Worm (Caenorhabditis elegans) whole organism, L4 larva: ENCODE results near the gene F58A4.1.

ENCODE experiments used
- aly-2 ChIP-seq: sonication (generic microtip); optimal IDR thresholded peaks from 2 replicates; lab custom pipeline; 2018; ENCODE audit warnings: missing biosample characterization, missing genetic modification characterization
- ceh-28 ChIP-seq: fragments of 150-350 bp; optimal IDR thresholded peaks from 2 replicates; lab custom pipeline; 2014; ENCODE audit warnings: missing biosample characterization, missing genetic modification reagents, missing genetic modification characterization
- duxl-1 ChIP-seq: sonication (generic microtip); optimal IDR thresholded peaks from 2 replicates; lab custom pipeline; 2016; ENCODE audit warnings: mild to moderate bottlenecking, missing genetic modification characterization, moderate library complexity, missing compliant biosample characterization; ENCODE audit not compliant: poor library complexity
- fkh-10 ChIP-seq: fragments of 150-350 bp; optimal IDR thresholded peaks from 2 replicates; lab custom pipeline; 2014; ENCODE audit warnings: missing biosample characterization, missing genetic modification reagents, missing genetic modification characterization
- jun-1 ChIP-seq: fragments of 150-350 bp; optimal IDR thresholded peaks from 2 replicates; lab custom pipeline; 2014; ENCODE audit warnings: missing biosample characterization, missing genetic modification reagents, missing genetic modification characterization
- lim-7 ChIP-seq: fragments of 200-800 bp; sonication (Bioruptor generic); IDR thresholded peaks from 2 replicates; pipeline ENCODE4 v1.3.6; 2022; ENCODE audit warnings: missing genetic modification characterization, missing compliant biosample characterization
- nhr-102 ChIP-seq: sonication (generic microtip); optimal IDR thresholded peaks from 2 replicates; lab custom pipeline; 2016; ENCODE audit warnings: mild to moderate bottlenecking, missing genetic modification characterization, moderate library complexity, missing compliant biosample characterization
- nhr-76 ChIP-seq: fragments of 150-350 bp; optimal IDR thresholded peaks from 2 replicates; lab custom pipeline; 2014; ENCODE audit warnings: missing biosample characterization, missing genetic modification characterization
- pha-4 ChIP-seq, 2 experiments: fragments of 150-350 bp in 1 of 2; fragments of 200-800 bp in 1 of 2; sonication (Bioruptor generic) in 1 of 2; IDR thresholded peaks in 1 of 2; optimal IDR thresholded peaks in 1 of 2; 2 replicates each; pipeline versions ENCODE4 v1.3.6 to Lab custom; 2014 to 2022; ENCODE audit warnings: missing genetic modification characterization in 2 of 2, missing genetic modification reagents in 2 of 2, missing biosample characterization in 1 of 2, missing compliant biosample characterization in 1 of 2
- php-3 ChIP-seq: fragments of 200-800 bp; sonication (Bioruptor generic); IDR thresholded peaks from 2 replicates; pipeline ENCODE4 v1.3.6; 2022; ENCODE audit warnings: missing genetic modification reagents, missing genetic modification characterization, missing compliant biosample characterization

ce11 chrIII:9590212-9590611 lies 8.1 kb upstream of the F58A4.1 start:
- TF ChIP-seq jun-1 (tag; lab: Kevin White, UChicago), result no peak
- no peak for TF ChIP-seq lim-7
- no peak for TF ChIP-seq aly-2 (tag; lab: Kevin White, UChicago)
- TF ChIP-seq pha-4 (GFP tag; IDR thresholded peaks at IDR 0.05; lab: Robert Waterston, UW), result no peak
- TF ChIP-seq pha-4 (tag; optimal IDR thresholded peaks at IDR 0.05; lab: Kevin White, UChicago), result no peak
- no peak for TF ChIP-seq php-3 (GFP tag; lab: Robert Waterston, UW)
- TF ChIP-seq duxl-1 (tag; lab: Kevin White, UChicago), result no peak
- no peak for TF ChIP-seq nhr-102 (tag; lab: Kevin White, UChicago)
- TF ChIP-seq fkh-10, result no peak
- TF ChIP-seq ceh-28 (tag; lab: Kevin White, UChicago), result no peak
- no peak for TF ChIP-seq nhr-76 (tag; lab: Kevin White, UChicago)
